Fruit fly (Drosophila melanogaster) whole organism, pupa: ENCODE results near the gene Not10.

ENCODE experiments used
- CG13204 ChIP-seq: fragments of 200-800 bp; sonication (Bioruptor generic); optimal IDR thresholded peaks from 2 replicates; lab custom pipeline; 2018; ENCODE audit warnings: missing biosample characterization, mild to moderate bottlenecking, missing genetic modification characterization, moderate library complexity
- CG15710 ChIP-seq: fragments of 200-800 bp; sonication (Bioruptor generic); optimal IDR thresholded peaks from 2 replicates; lab custom pipeline; 2018; ENCODE audit warnings: missing biosample characterization, mild to moderate bottlenecking, missing genetic modification characterization, moderate library complexity
- CG8301 ChIP-seq: fragments of 200-800 bp; sonication (Bioruptor generic); optimal IDR thresholded peaks from 2 replicates; lab custom pipeline; 2018; ENCODE audit warnings: missing biosample characterization, mild to moderate bottlenecking, missing genetic modification characterization
- EcR ChIP-seq: fragments of 200-800 bp; sonication (Bioruptor generic); optimal IDR thresholded peaks from 3 replicates; lab custom pipeline; 2019; ENCODE audit warnings: missing biosample characterization, missing genetic modification characterization, mild to moderate bottlenecking, moderate library complexity, missing genetic modification reagents

- TF ChIP-seq EcR (GFP tag; lab: Kevin White, UChicago) (no peak), CG13204 (GFP tag; lab: Kevin White, UChicago) (no peak), CG15710 (tag; lab: Kevin White, UChicago) (no peak), CG8301 (tag; lab: Kevin White, UChicago) (no peak)
Observed at dm6 chr3R:12595890-12596215, 34.6 kb upstream of the Not10 start.
